Worm (Caenorhabditis elegans) whole organism, late embryonic: Measurements from ENCODE around the gene T04C9.1.

Experiments used
- elt-4 ChIP-seq: sonication (generic microtip); optimal IDR thresholded peaks from 2 replicates; lab custom pipeline; 2016; ENCODE audit warnings: missing genetic modification characterization, missing compliant biosample characterization
- nhr-11 ChIP-seq: fragments of 150-350 bp; optimal IDR thresholded peaks from 2 replicates; lab custom pipeline; 2014; ENCODE audit warnings: missing biosample characterization, missing genetic modification characterization
- pag-3 ChIP-seq: sonication (generic microtip); optimal IDR thresholded peaks from 2 replicates; lab custom pipeline; 2016; ENCODE audit warnings: missing compliant biosample characterization, missing genetic modification characterization, borderline replicate concordance
- sdc-2 ChIP-seq: sonication (generic microtip); optimal IDR thresholded peaks from 2 replicates; lab custom pipeline; 2016; ENCODE audit warnings: missing genotype, missing genetic modification characterization, missing compliant biosample characterization
- sox-2 ChIP-seq: fragments of 200-800 bp; sonication (Bioruptor generic); IDR thresholded peaks from 2 replicates; pipeline ENCODE4 v1.3.6; 2022; ENCODE audit warnings: missing genetic modification reagents, missing genetic modification characterization, missing compliant biosample characterization

- TF ChIP-seq elt-4 (tag; lab: Kevin White, UChicago) (no peak), nhr-11 (tag; lab: Kevin White, UChicago) (no peak), sdc-2 (no peak), pag-3 (no peak), sox-2 (GFP tag; lab: Robert Waterston, UW) (no peak)
Observed at ce11 chrIII:5965839-5966463, 27.1 kb upstream of the T04C9.1 start, which contains the start of gene dct-6.
